Worm (Caenorhabditis elegans) whole organism, midembryonic: Measurements from ENCODE around the gene ZK1128.1.

Experiments
- T22C8.4 ChIP-seq: fragments of 200-800 bp; sonication (Bioruptor generic); IDR thresholded peaks from 2 replicates; pipeline ENCODE4 v1.3.6; 2022; ENCODE audit warnings: missing genetic modification characterization, missing compliant biosample characterization
- flt-1 ChIP-seq: fragments of 200-800 bp; sonication (Bioruptor generic); IDR thresholded peaks from 2 replicates; pipeline ENCODE4 v1.3.6; 2022; ENCODE audit warnings: missing genetic modification characterization, missing compliant biosample characterization
- klf-2 ChIP-seq: fragments of 200-800 bp; sonication (Bioruptor generic); conservative IDR thresholded peaks from 2 replicates; pipeline ENCODE4 v1.3.6; 2022; ENCODE audit warnings: missing genetic modification reagents, missing genetic modification characterization, missing compliant biosample characterization
- med-1 ChIP-seq: sonication (generic microtip); optimal IDR thresholded peaks from 2 replicates; lab custom pipeline; 2017; ENCODE audit warnings: missing genetic modification characterization, mild to moderate bottlenecking, missing compliant biosample characterization, antibody characterized with exemption, missing genetic modification reagents; ENCODE audit not compliant: insufficient read depth
- ztf-29 ChIP-seq: fragments of 200-800 bp; sonication (Bioruptor generic); IDR thresholded peaks from 2 replicates; pipeline ENCODE4 v1.3.6; 2022; ENCODE audit warnings: missing genetic modification reagents, missing genetic modification characterization, missing compliant biosample characterization

DNA sequence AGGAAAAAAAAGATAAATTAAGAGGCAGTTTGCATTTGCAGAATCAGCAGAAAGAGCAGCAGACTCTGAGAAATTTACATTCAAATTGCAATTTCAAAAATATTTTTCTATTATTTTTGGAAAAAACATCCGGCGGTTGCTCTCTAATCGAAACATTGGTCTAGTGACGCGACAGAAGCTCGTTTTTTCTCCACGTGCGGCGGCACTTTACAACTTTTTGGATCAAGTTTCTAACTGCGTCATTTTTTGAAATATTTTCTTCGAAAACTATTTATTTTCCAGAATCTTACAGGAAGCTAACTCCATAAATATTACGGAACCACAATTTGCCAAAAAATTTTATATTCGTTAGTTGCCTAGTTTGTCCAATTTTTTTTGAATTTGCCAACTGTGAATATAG, 35.4 kb upstream of the ZK1128.1 start:
- TF ChIP-seq flt-1 (GFP tag; lab: Robert Waterston, UW) (no peak), med-1 (GFP tag; lab: Kevin White, UChicago) (no peak), ztf-29 (GFP tag; lab: Robert Waterston, UW) (no peak), T22C8.4 (no peak), klf-2 (GFP tag; lab: Robert Waterston, UW) (no peak)
